Fruit fly (Drosophila melanogaster) whole organism, wandering third instar larva: ENCODE measurements around the gene Tektin-C.

ENCODE experiments used
- Abd-B ChIP-seq: fragments of >200 bp; optimal IDR thresholded peaks from 2 replicates; lab custom pipeline; 2017; ENCODE audit warnings: missing biosample characterization, missing genetic modification characterization
- CrebA ChIP-seq: fragments of 200-800 bp; sonication (Bioruptor generic); optimal IDR thresholded peaks from 2 replicates; lab custom pipeline; 2016; ENCODE audit warnings: missing biosample characterization, mild to moderate bottlenecking, missing genetic modification characterization, borderline replicate concordance
- HLH106 ChIP-seq: fragments of 200-800 bp; optimal IDR thresholded peaks from 3 replicates; lab custom pipeline; 2019; ENCODE audit warnings: missing biosample characterization, mild to moderate bottlenecking, missing genetic modification characterization, moderate library complexity
- Hnf4 ChIP-seq: fragments of 200-800 bp; sonication (Bioruptor generic); optimal IDR thresholded peaks from 2 replicates; lab custom pipeline; 2016; ENCODE audit warnings: missing biosample characterization, mild to moderate bottlenecking, missing genetic modification characterization
- Hr78 ChIP-seq: fragments of >200 bp; optimal IDR thresholded peaks from 2 replicates; lab custom pipeline; 2017; ENCODE audit warnings: missing biosample characterization, missing genetic modification characterization
- Hr83 ChIP-seq: fragments of 200-300 bp; sonication (Bioruptor generic); optimal IDR thresholded peaks from 2 replicates; lab custom pipeline; 2016; ENCODE audit warnings: missing biosample characterization, mild to moderate bottlenecking, missing genetic modification characterization, moderate library complexity; ENCODE audit not compliant: poor library complexity, severe bottlenecking
- N ChIP-seq: fragments of >200 bp; optimal IDR thresholded peaks from 2 replicates; lab custom pipeline; 2018; ENCODE audit warnings: missing biosample characterization, missing external identifiers, missing genetic modification characterization
- Rel ChIP-seq, 2 experiments: fragments of 200-800 bp; sonication (Bioruptor generic) in 1 of 2; optimal IDR thresholded peaks; 2 replicates in 1 of 2; 3 replicates in 1 of 2; lab custom pipeline; 2016 to 2019; ENCODE audit warnings: mild to moderate bottlenecking in 2 of 2, missing biosample characterization in 2 of 2, missing genetic modification characterization in 2 of 2, moderate library complexity in 1 of 2
- Sp1 ChIP-seq: fragments of 200-800 bp; sonication (Bioruptor generic); optimal IDR thresholded peaks from 3 replicates; lab custom pipeline; 2019; ENCODE audit warnings: missing biosample characterization, mild to moderate bottlenecking, missing genetic modification characterization, moderate library complexity
- Vsx2 ChIP-seq: fragments of 200-300, 225-300 bp; sonication (Bioruptor generic); optimal IDR thresholded peaks from 2 replicates; lab custom pipeline; 2018; ENCODE audit warnings: missing biosample characterization, missing genetic modification characterization; ENCODE audit not compliant: partially characterized antibody
- br ChIP-seq: fragments of 200-800 bp; sonication (Bioruptor generic); optimal IDR thresholded peaks from 2 replicates; lab custom pipeline; 2016; ENCODE audit warnings: missing biosample characterization, missing genetic modification characterization
- dl ChIP-seq, 2 experiments: fragments of 175-275, 200-275 bp in 1 of 2; fragments of 200-275 bp in 1 of 2; sonication (Bioruptor generic); optimal IDR thresholded peaks; lab custom pipeline; 2018; ENCODE audit warnings: mild to moderate bottlenecking in 2 of 2, missing biosample characterization in 2 of 2, missing genetic modification characterization in 2 of 2, moderate library complexity in 2 of 2; ENCODE audit not compliant: partially characterized antibody in 2 of 2, insufficient read depth in 1 of 2
- dmrt93B ChIP-seq: fragments of 200-800 bp; sonication (Bioruptor generic); optimal IDR thresholded peaks from 2 replicates; lab custom pipeline; 2018; ENCODE audit warnings: missing biosample characterization, mild to moderate bottlenecking, missing genetic modification characterization
- ey ChIP-seq: fragments of 200-800 bp; sonication (Bioruptor generic); optimal IDR thresholded peaks from 2 replicates; lab custom pipeline; 2016; ENCODE audit warnings: missing biosample characterization, missing genetic modification characterization
- foxo ChIP-seq, 2 experiments: fragments of 200-800 bp; sonication (Bioruptor generic); optimal IDR thresholded peaks; 2 replicates in 1 of 2; 3 replicates in 1 of 2; lab custom pipeline; 2016 to 2017; ENCODE audit warnings: missing biosample characterization in 2 of 2, missing genetic modification characterization in 2 of 2
- fru ChIP-seq: fragments of 200-800 bp; sonication (Bioruptor generic); optimal IDR thresholded peaks from 3 replicates; lab custom pipeline; 2016; ENCODE audit warnings: missing biosample characterization, mild to moderate bottlenecking, missing genetic modification characterization
- h ChIP-seq: fragments of 200-800 bp; sonication (Bioruptor generic); optimal IDR thresholded peaks from 3 replicates; lab custom pipeline; 2016; ENCODE audit warnings: missing biosample characterization, mild to moderate bottlenecking, missing genetic modification characterization
- jim ChIP-seq: fragments of 175-275, 200-325 bp; sonication (Bioruptor generic); optimal IDR thresholded peaks from 2 replicates; lab custom pipeline; 2016; ENCODE audit warnings: missing biosample characterization, mild to moderate bottlenecking, missing genetic modification characterization
- lola ChIP-seq: fragments of >200 bp; optimal IDR thresholded peaks from 2 replicates; lab custom pipeline; 2017; ENCODE audit warnings: missing biosample characterization, missing genetic modification characterization
- psq ChIP-seq: fragments of 200-800 bp; sonication (Bioruptor generic); optimal IDR thresholded peaks from 3 replicates; lab custom pipeline; 2017; ENCODE audit warnings: missing biosample characterization, mild to moderate bottlenecking, missing genetic modification characterization, moderate library complexity
- rgr ChIP-seq: fragments of 200-800 bp; sonication (Bioruptor generic); optimal IDR thresholded peaks from 3 replicates; lab custom pipeline; 2016; ENCODE audit warnings: missing biosample characterization, mild to moderate bottlenecking, missing genetic modification characterization
- sage ChIP-seq: fragments of 200-800 bp; sonication (Bioruptor generic); optimal IDR thresholded peaks from 2 replicates; lab custom pipeline; 2016; ENCODE audit warnings: missing biosample characterization, mild to moderate bottlenecking, missing genetic modification characterization
- tai ChIP-seq: sonication (Bioruptor generic); optimal IDR thresholded peaks from 2 replicates; lab custom pipeline; 2016; ENCODE audit warnings: missing biosample characterization, missing genetic modification characterization
- woc ChIP-seq: sonication (Bioruptor generic); optimal IDR thresholded peaks from 2 replicates; lab custom pipeline; 2016; ENCODE audit warnings: missing biosample characterization, mild to moderate bottlenecking, missing genetic modification characterization

Gene Tektin-C

dm6 chr3L:5809201-5809584 is 12.8 kb upstream of the Tektin-C start:
- TF ChIP-seq dl (GFP tag; optimal IDR thresholded peaks at IDR 0.05; lab: Kevin White, UChicago; ENCODE audit: insufficient read depth in 1 of 2, partially characterized antibody in 2 of 2) (no peak), lola (no peak), HLH106 (tag; lab: Kevin White, UChicago) (peak; percentile 8)

dm6 chr3L:5808540-5809200 is 12.3 kb upstream of the Tektin-C start:
- no peak for TF ChIP-seq Rel (GFP tag; optimal IDR thresholded peaks at IDR 0.05; lab: Kevin White, UChicago)
- peak; percentile 92 for TF ChIP-seq Rel (tag; optimal IDR thresholded peaks at IDR 0.05; lab: Kevin White, UChicago)
- TF ChIP-seq Abd-B: no peak

- TF ChIP-seq br (GFP tag; lab: Kevin White, UChicago): peak; percentile 19
- TF ChIP-seq fru (GFP tag; lab: Kevin White, UChicago): peak; percentile 69
- TF ChIP-seq rgr (GFP tag; lab: Kevin White, UChicago): peak; percentile 28
- TF ChIP-seq h (GFP tag; lab: Kevin White, UChicago): peak; percentile 42
- no peak for TF ChIP-seq CrebA (GFP tag; lab: Kevin White, UChicago)
- TF ChIP-seq HLH106 (tag; lab: Kevin White, UChicago): peak; percentile 36
- no peak for TF ChIP-seq N (GFP tag; lab: Kevin White, UChicago)
- TF ChIP-seq ey: peak; percentile 37
- TF ChIP-seq psq: no peak
- TF ChIP-seq Vsx2 (GFP tag; lab: Kevin White, UChicago): no peak
- no peak for TF ChIP-seq jim (GFP tag; lab: Kevin White, UChicago)
- TF ChIP-seq Hnf4 (GFP tag; lab: Kevin White, UChicago): peak; percentile 21
- peak in 1 of 2 experiments; percentile 48 for TF ChIP-seq foxo (GFP tag; optimal IDR thresholded peaks at IDR 0.05; lab: Kevin White, UChicago)
- TF ChIP-seq tai (GFP tag; lab: Kevin White, UChicago): no peak
- TF ChIP-seq woc (GFP tag; lab: Kevin White, UChicago): peak; percentile 26
Observed at dm6 chr3L:5808101-5808433, 11.7 kb upstream of the Tektin-C start.

dm6 chr3L:5807370-5808100 is 11.2 kb upstream of the Tektin-C start:
- no peak for TF ChIP-seq woc (GFP tag; lab: Kevin White, UChicago)
- TF ChIP-seq, all 38 proteins: peak for 0

- no peak for TF ChIP-seq CrebA (GFP tag; lab: Kevin White, UChicago)
- no peak for TF ChIP-seq Hr83 (GFP tag; lab: Kevin White, UChicago)
- TF ChIP-seq sage: no peak
- TF ChIP-seq foxo (GFP tag; optimal IDR thresholded peaks at IDR 0.05; lab: Kevin White, UChicago): no peak
- no peak for TF ChIP-seq dmrt93B (GFP tag; lab: Kevin White, UChicago)
- TF ChIP-seq tai (GFP tag; lab: Kevin White, UChicago): no peak
- no peak for TF ChIP-seq Abd-B
- TF ChIP-seq dl (GFP tag; optimal IDR thresholded peaks at IDR 0.05; lab: Kevin White, UChicago; ENCODE audit: insufficient read depth in 1 of 2, partially characterized antibody in 2 of 2): no peak
- TF ChIP-seq Hr78 (GFP tag; lab: Kevin White, UChicago): no peak
- TF ChIP-seq woc (GFP tag; lab: Kevin White, UChicago): no peak
- no peak for TF ChIP-seq ey
- no peak for TF ChIP-seq HLH106 (tag; lab: Kevin White, UChicago)
Observed at dm6 chr3L:5802733-5803132, 6.4 kb upstream of the Tektin-C start, which contains the start of gene CG42272. TSS of gene CG42272 (plus strand) at chr3L:5803033.

dm6 chr3L:5802063-5802531 is 5.8 kb upstream of the Tektin-C start:
- TF ChIP-seq lola (no peak), Sp1 (GFP tag; lab: Kevin White, UChicago) (peak; percentile 41), psq (peak; percentile 16)
